Worm (Caenorhabditis elegans) whole organism, early embryonic: ENCODE results near the gene hmp-1.

Source experiments
- B0310.2 ChIP-seq: sonication (generic microtip); optimal IDR thresholded peaks from 2 replicates; lab custom pipeline; 2016; ENCODE audit warnings: mild to moderate bottlenecking, missing genetic modification characterization, missing compliant biosample characterization
- F13C5.2 ChIP-seq: sonication (generic microtip); optimal IDR thresholded peaks from 2 replicates; lab custom pipeline; 2017; ENCODE audit warnings: mild to moderate bottlenecking, missing genetic modification characterization, inconsistent platforms, missing compliant biosample characterization
- aly-1 ChIP-seq: sonication (generic microtip); optimal IDR thresholded peaks from 2 replicates; lab custom pipeline; 2016; ENCODE audit warnings: missing genetic modification characterization, missing compliant biosample characterization
- ama-1 ChIP-seq: fragments of 150-350 bp; optimal IDR thresholded peaks from 2 replicates; lab custom pipeline; 2014
- ceh-13 ChIP-seq: fragments of 200-800 bp; sonication (Bioruptor generic); optimal IDR thresholded peaks from 2 replicates; lab custom pipeline; 2018; ENCODE audit warnings: mild to moderate bottlenecking, missing genetic modification characterization, missing compliant biosample characterization
- ceh-36 ChIP-seq: sonication (generic microtip); optimal IDR thresholded peaks from 2 replicates; lab custom pipeline; 2016; ENCODE audit warnings: missing genetic modification characterization, inconsistent platforms, missing compliant biosample characterization
- ets-7 ChIP-seq: sonication (generic microtip); optimal IDR thresholded peaks from 2 replicates; lab custom pipeline; 2016; ENCODE audit warnings: missing genotype, missing genetic modification characterization, missing compliant biosample characterization
- flt-1 ChIP-seq: fragments of 200-800 bp; sonication (Bioruptor generic); IDR thresholded peaks from 2 replicates; pipeline ENCODE4 v1.3.6; 2022; ENCODE audit warnings: missing genetic modification characterization, missing compliant biosample characterization
- hmbx-1 ChIP-seq: sonication (generic microtip); optimal IDR thresholded peaks from 2 replicates; lab custom pipeline; 2016; ENCODE audit warnings: mild to moderate bottlenecking, missing genetic modification characterization, missing compliant biosample characterization
- hmg-4 ChIP-seq: fragments of 200-800 bp; sonication (Bioruptor generic); optimal IDR thresholded peaks from 2 replicates; lab custom pipeline; 2018; ENCODE audit warnings: mild to moderate bottlenecking, missing genetic modification characterization, missing compliant biosample characterization
- hnd-1 ChIP-seq: sonication (generic microtip); optimal IDR thresholded peaks from 2 replicates; lab custom pipeline; 2016; ENCODE audit warnings: missing genetic modification characterization, missing compliant biosample characterization
- pes-1 ChIP-seq: fragments of 200-800 bp; sonication (Bioruptor generic); IDR thresholded peaks from 2 replicates; pipeline ENCODE4 v1.3.6; 2022; ENCODE audit warnings: missing genetic modification reagents, missing genetic modification characterization, missing compliant biosample characterization
- scrt-1 ChIP-seq: fragments of 200-800 bp; sonication (Bioruptor generic); IDR thresholded peaks from 2 replicates; pipeline ENCODE4 v1.3.6; 2022; ENCODE audit warnings: missing genetic modification characterization, missing compliant biosample characterization
- sea-1 ChIP-seq: fragments of 200-800 bp; sonication (Bioruptor generic); conservative IDR thresholded peaks from 2 replicates; pipeline ENCODE4 v1.3.6; 2022; ENCODE audit warnings: missing genetic modification characterization, missing compliant biosample characterization
- tbx-11 ChIP-seq: fragments of 200-800 bp; sonication (Bioruptor generic); IDR thresholded peaks from 2 replicates; pipeline ENCODE4 v1.3.6; 2022; ENCODE audit warnings: missing genetic modification characterization, missing compliant biosample characterization
- tbx-37 ChIP-seq: fragments of 200-800 bp; sonication (Bioruptor generic); conservative IDR thresholded peaks from 2 replicates; pipeline ENCODE4 v1.3.6; 2022; ENCODE audit warnings: missing genetic modification reagents, missing genetic modification characterization, missing compliant biosample characterization
- tra-4 ChIP-seq: sonication (generic microtip); optimal IDR thresholded peaks from 2 replicates; lab custom pipeline; 2017; ENCODE audit warnings: missing genetic modification characterization, missing compliant biosample characterization

hmp-1 gene

ce11 chrV:11885939-11886338 is 40.3 kb downstream of the hmp-1 start:
- TF ChIP-seq ama-1 (no peak), tra-4 (tag; lab: Kevin White, UChicago) (no peak), tbx-11 (no peak), ceh-36 (no peak), tbx-37 (GFP tag; lab: Robert Waterston, UW) (no peak), ceh-13 (GFP tag; lab: Kevin White, UChicago) (no peak), aly-1 (tag; lab: Kevin White, UChicago) (no peak), sea-1 (GFP tag; lab: Robert Waterston, UW) (no peak), hnd-1 (tag; lab: Kevin White, UChicago) (no peak), flt-1 (no peak), hmbx-1 (tag; lab: Kevin White, UChicago) (no peak), ets-7 (tag; lab: Kevin White, UChicago) (no peak), F13C5.2 (tag; lab: Kevin White, UChicago) (no peak), B0310.2 (tag; lab: Kevin White, UChicago) (no peak), pes-1 (GFP tag; lab: Robert Waterston, UW) (no peak), scrt-1 (GFP tag; lab: Robert Waterston, UW) (no peak), hmg-4 (no peak)

- TF ChIP-seq F13C5.2 (tag; lab: Kevin White, UChicago), result no peak
- TF ChIP-seq scrt-1 (GFP tag; lab: Robert Waterston, UW), result no peak
- TF ChIP-seq flt-1, result no peak
- TF ChIP-seq ets-7 (tag; lab: Kevin White, UChicago), result no peak
- TF ChIP-seq tbx-37 (GFP tag; lab: Robert Waterston, UW), result no peak
- no peak for TF ChIP-seq hmbx-1 (tag; lab: Kevin White, UChicago)
- TF ChIP-seq tbx-11, result no peak
These were observed 42.4 kb downstream of the hmp-1 start, which contains the start of gene adh-1 for ce11 chrV:11887988-11888499. TSS of gene adh-1 (plus strand) at chrV:11888248.

- no peak for TF ChIP-seq tbx-11
- TF ChIP-seq tra-4 (tag; lab: Kevin White, UChicago), result no peak
- no peak for TF ChIP-seq pes-1 (GFP tag; lab: Robert Waterston, UW)
- no peak for TF ChIP-seq aly-1 (tag; lab: Kevin White, UChicago)
- no peak for TF ChIP-seq F13C5.2 (tag; lab: Kevin White, UChicago)
- TF ChIP-seq ceh-36, result no peak
- no peak for TF ChIP-seq hmg-4
- no peak for TF ChIP-seq hnd-1 (tag; lab: Kevin White, UChicago)
- no peak for TF ChIP-seq flt-1
- TF ChIP-seq ama-1, result no peak
- TF ChIP-seq ceh-13 (GFP tag; lab: Kevin White, UChicago), result no peak
- TF ChIP-seq tbx-37 (GFP tag; lab: Robert Waterston, UW), result no peak
- no peak for TF ChIP-seq hmbx-1 (tag; lab: Kevin White, UChicago)
- no peak for TF ChIP-seq ets-7 (tag; lab: Kevin White, UChicago)
- TF ChIP-seq sea-1 (GFP tag; lab: Robert Waterston, UW), result no peak
- no peak for TF ChIP-seq scrt-1 (GFP tag; lab: Robert Waterston, UW)
- TF ChIP-seq B0310.2 (tag; lab: Kevin White, UChicago), result no peak
These were observed 43.0 kb downstream of the hmp-1 start for ce11 chrV:11888656-11889055.

- TF ChIP-seq aly-1 (tag; lab: Kevin White, UChicago) (no peak), pes-1 (GFP tag; lab: Robert Waterston, UW) (no peak)
These were observed 43.7 kb downstream of the hmp-1 start for ce11 chrV:11889115-11889935.

- TF ChIP-seq scrt-1 (GFP tag; lab: Robert Waterston, UW) (no peak), pes-1 (GFP tag; lab: Robert Waterston, UW) (no peak), F13C5.2 (tag; lab: Kevin White, UChicago) (no peak), tbx-37 (GFP tag; lab: Robert Waterston, UW) (no peak), hnd-1 (tag; lab: Kevin White, UChicago) (no peak), ceh-36 (no peak), aly-1 (tag; lab: Kevin White, UChicago) (no peak), ets-7 (tag; lab: Kevin White, UChicago) (no peak), hmbx-1 (tag; lab: Kevin White, UChicago) (no peak), ama-1 (no peak), flt-1 (no peak), hmg-4 (no peak), sea-1 (GFP tag; lab: Robert Waterston, UW) (no peak), tra-4 (tag; lab: Kevin White, UChicago) (no peak), B0310.2 (tag; lab: Kevin White, UChicago) (no peak), ceh-13 (GFP tag; lab: Kevin White, UChicago) (no peak), tbx-11 (no peak)
These were observed 45.6 kb downstream of the hmp-1 start, which contains the start of the genes sodh-2 and srx-76 for ce11 chrV:11891143-11891862. TSS of gene sodh-2 (minus strand) at chrV:11891243. TSS of gene srx-76 (plus strand) at chrV:11891812.

- TF ChIP-seq scrt-1 (GFP tag; lab: Robert Waterston, UW) (no peak), sea-1 (GFP tag; lab: Robert Waterston, UW) (no peak), tra-4 (tag; lab: Kevin White, UChicago) (no peak), ets-7 (tag; lab: Kevin White, UChicago) (no peak), pes-1 (GFP tag; lab: Robert Waterston, UW) (no peak), hmbx-1 (tag; lab: Kevin White, UChicago) (no peak), hmg-4 (no peak), hnd-1 (tag; lab: Kevin White, UChicago) (no peak), ceh-13 (GFP tag; lab: Kevin White, UChicago) (no peak), ama-1 (no peak), B0310.2 (tag; lab: Kevin White, UChicago) (no peak), aly-1 (tag; lab: Kevin White, UChicago) (no peak), F13C5.2 (tag; lab: Kevin White, UChicago) (no peak), ceh-36 (no peak)
These were observed 48.3 kb downstream of the hmp-1 start, which contains the start of gene K12G11.6 for ce11 chrV:11893975-11894374. TSS of gene K12G11.6 (plus strand) at chrV:11894331.
